Worm (Caenorhabditis elegans): ENCODE results near the gene tsp-18.
A peak's percentile ranks its signal among the peaks of the same experiment; 100 is the strongest.

Gene tsp-18

DNA sequence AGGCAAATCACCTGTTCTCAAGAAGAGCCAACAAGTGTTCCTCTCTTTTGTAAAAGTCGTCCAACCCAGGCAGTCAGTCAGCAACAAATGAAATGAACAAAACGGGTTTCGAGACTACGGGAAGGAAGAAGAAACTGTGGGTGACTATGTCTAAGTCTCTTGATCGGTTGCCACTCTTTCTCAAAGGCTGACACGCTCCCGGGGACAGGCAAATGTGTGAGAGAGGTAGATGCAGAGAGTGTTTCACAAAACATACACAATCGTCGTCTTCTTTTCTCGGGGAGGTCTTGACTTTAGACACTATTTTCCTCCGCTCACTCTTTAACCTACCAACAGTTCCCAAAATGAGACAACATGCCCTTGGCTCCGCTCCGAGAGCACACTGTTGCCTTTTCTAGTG lies 26.8 kb downstream of the tsp-18 start (continued):
- no peak for TF ChIP-seq nhr-10 (tag; optimal IDR thresholded peaks at IDR 0.05)
- TF ChIP-seq Y5F2A.4 (GFP tag; optimal IDR thresholded peaks at IDR 0.05) = no peak
- TF ChIP-seq nhr-11 (tag; optimal IDR thresholded peaks at IDR 0.05) = no peak
- peak in 1 of 2 experiments; percentile 51 for TF ChIP-seq unc-62 (GFP tag; optimal IDR thresholded peaks at IDR 0.05 in 1 of 2)
- no peak for TF ChIP-seq unc-62 (tag; optimal IDR thresholded peaks at IDR 0.05)
- TF ChIP-seq lin-15B (tag; optimal IDR thresholded peaks at IDR 0.05) = no peak
- TF ChIP-seq lsy-2 (tag; optimal IDR thresholded peaks at IDR 0.05) = peak in 1 of 2 experiments; percentile 21
- no peak for TF ChIP-seq nhr-48 (tag; optimal IDR thresholded peaks at IDR 0.05)
- peak; percentile 77 for TF ChIP-seq aha-1 (tag)
- no peak for TF ChIP-seq cey-2 (tag; optimal IDR thresholded peaks at IDR 0.05; ENCODE audit: borderline replicate concordance, insufficient read depth)
- no peak for TF ChIP-seq D1046.2 (GFP tag; IDR thresholded peaks at IDR 0.05)
- no peak for TF ChIP-seq ztf-11 (tag; optimal IDR thresholded peaks at IDR 0.05)
- no peak for TF ChIP-seq zip-11 (GFP tag; IDR thresholded peaks at IDR 0.05)
- TF ChIP-seq jun-1 (tag; optimal IDR thresholded peaks at IDR 0.05) = no peak
- no peak for TF ChIP-seq sdz-12 (GFP tag; optimal IDR thresholded peaks at IDR 0.05)
- TF ChIP-seq daf-12 (tag; optimal IDR thresholded peaks at IDR 0.05) = no peak
- no peak for TF ChIP-seq nhr-42 (GFP tag; IDR thresholded peaks at IDR 0.05)
- TF ChIP-seq pha-4 (GFP tag; IDR thresholded peaks at IDR 0.05) = no peak
- TF ChIP-seq pha-4 (tag; optimal IDR thresholded peaks at IDR 0.05) = peak; percentile 40
- TF ChIP-seq ceh-28 (tag; optimal IDR thresholded peaks at IDR 0.05) = no peak
- TF ChIP-seq Y75B8A.6 (GFP tag; IDR thresholded peaks at IDR 0.05) = no peak
- TF ChIP-seq dve-1 (tag; optimal IDR thresholded peaks at IDR 0.05; ENCODE audit: insufficient read depth) = peak; percentile 26
- no peak for TF ChIP-seq madf-5 (GFP tag; IDR thresholded peaks at IDR 0.05)
- no peak for TF ChIP-seq arid-1 (GFP tag; conservative IDR thresholded peaks at IDR 0.05)
- no peak for TF ChIP-seq lin-29 (GFP tag; IDR thresholded peaks at IDR 0.05)
- TF ChIP-seq F44E2.7 (GFP tag; IDR thresholded peaks at IDR 0.05) = no peak
- no peak for TF ChIP-seq F26F4.8 (GFP tag; conservative IDR thresholded peaks at IDR 0.05)
- TF ChIP-seq ZK337.2 (GFP tag; IDR thresholded peaks at IDR 0.05) = no peak
- TF ChIP-seq F49E8.2 (tag; optimal IDR thresholded peaks at IDR 0.05; ENCODE audit: borderline replicate concordance) = no peak
- no peak for TF ChIP-seq Y105C5A.15 (GFP tag; IDR thresholded peaks at IDR 0.05)
- no peak for TF ChIP-seq F37D6.2 (tag; optimal IDR thresholded peaks at IDR 0.05)
- TF ChIP-seq egl-43 (GFP tag; IDR thresholded peaks at IDR 0.05) = no peak
- peak; percentile 51 for TF ChIP-seq hlh-30 (tag; optimal IDR thresholded peaks at IDR 0.05; ENCODE audit: insufficient read depth)
- no peak for TF ChIP-seq lir-3 (tag; optimal IDR thresholded peaks at IDR 0.05)
- TF ChIP-seq hlh-11 (tag; optimal IDR thresholded peaks at IDR 0.05) = peak; percentile 72
- no peak for TF ChIP-seq lin-38 (GFP tag; IDR thresholded peaks at IDR 0.05)
- no peak for TF ChIP-seq dpl-1 (GFP tag; optimal IDR thresholded peaks at IDR 0.05)
- peak; percentile 39; the same call in 1 of the 2 replicates for TF ChIP-seq hmg-1.1 (GFP tag; IDR thresholded peaks at IDR 0.05)
- TF ChIP-seq lin-39 (tag; optimal IDR thresholded peaks at IDR 0.05) = no peak
- no peak for TF ChIP-seq saeg-2 (GFP tag; IDR thresholded peaks at IDR 0.05)
- no peak for TF ChIP-seq zfp-3 (GFP tag; conservative IDR thresholded peaks at IDR 0.05)
- no peak for TF ChIP-seq Y48G9A.11 (GFP tag; IDR thresholded peaks at IDR 0.05)
- TF ChIP-seq ama-1 (optimal IDR thresholded peaks at IDR 0.05) = no peak
- TF ChIP-seq dmd-9 (GFP tag; IDR thresholded peaks at IDR 0.05) = no peak
- TF ChIP-seq mep-1 (tag; optimal IDR thresholded peaks at IDR 0.05) = peak; percentile 42
- TF ChIP-seq skn-1 (tag; optimal IDR thresholded peaks at IDR 0.05) = no peak
- no peak for TF ChIP-seq zag-1 (tag; optimal IDR thresholded peaks at IDR 0.05)
- peak; percentile 62 for TF ChIP-seq mes-2 (tag; optimal IDR thresholded peaks at IDR 0.05; ENCODE audit: poor library complexity, severe bottlenecking)
- no peak for TF ChIP-seq T26A8.4 (GFP tag; IDR thresholded peaks at IDR 0.05)
- no peak for TF ChIP-seq T20F7.1 (GFP tag; optimal IDR thresholded peaks at IDR 0.05)
- no peak for TF ChIP-seq ZK546.5 (tag; optimal IDR thresholded peaks at IDR 0.05)
- no peak for TF ChIP-seq daf-8 (GFP tag; IDR thresholded peaks at IDR 0.05)
- no peak for TF ChIP-seq lin-1 (GFP tag; IDR thresholded peaks at IDR 0.05)
